Worm (Caenorhabditis elegans) whole organism, dauer: Measurements from ENCODE around the gene glt-1.

Experiments
- unc-62 ChIP-seq: sonication (generic microtip); optimal IDR thresholded peaks from 2 replicates; lab custom pipeline; 2017; ENCODE audit warnings: missing biosample characterization, missing genetic modification reagents, missing genetic modification characterization

glt-1 gene

ce11 chrX:3536302-3537251 lies 40.8 kb downstream of the glt-1 start:
- no peak for TF ChIP-seq unc-62 (GFP tag; lab: Kevin White, UChicago)

ce11 chrX:3537335-3537734 lies 41.5 kb downstream of the glt-1 start, which contains the start of gene gyg-1:
Gene gyg-1, plus strand, starts transcription at chrX:3537635.
- no peak for TF ChIP-seq unc-62 (GFP tag; lab: Kevin White, UChicago)

ce11 chrX:3538067-3538466 lies 42.2 kb downstream of the glt-1 start:
- TF ChIP-seq unc-62 (GFP tag; lab: Kevin White, UChicago): no peak

ce11 chrX:3540861-3541260 lies 45.0 kb downstream of the glt-1 start:
- TF ChIP-seq unc-62 (GFP tag; lab: Kevin White, UChicago): no peak

- TF ChIP-seq unc-62 (GFP tag; lab: Kevin White, UChicago): no peak
Observed at ce11 chrX:3542242-3542641, 46.4 kb downstream of the glt-1 start, which contains the start of gene rgs-7. Gene rgs-7, plus strand, starts transcription at chrX:3542542.

- no peak for TF ChIP-seq unc-62 (GFP tag; lab: Kevin White, UChicago)
Observed at ce11 chrX:3547097-3547496, 51.3 kb downstream of the glt-1 start.

- TF ChIP-seq unc-62 (GFP tag; lab: Kevin White, UChicago): no peak
Observed at ce11 chrX:3547828-3548227, 52.0 kb downstream of the glt-1 start.

- TF ChIP-seq unc-62 (GFP tag; lab: Kevin White, UChicago): no peak
Observed at ce11 chrX:3548716-3549115, 52.9 kb downstream of the glt-1 start.
